Worm (Caenorhabditis elegans): Measurements from ENCODE around the gene C06B3.16.

DNA sequence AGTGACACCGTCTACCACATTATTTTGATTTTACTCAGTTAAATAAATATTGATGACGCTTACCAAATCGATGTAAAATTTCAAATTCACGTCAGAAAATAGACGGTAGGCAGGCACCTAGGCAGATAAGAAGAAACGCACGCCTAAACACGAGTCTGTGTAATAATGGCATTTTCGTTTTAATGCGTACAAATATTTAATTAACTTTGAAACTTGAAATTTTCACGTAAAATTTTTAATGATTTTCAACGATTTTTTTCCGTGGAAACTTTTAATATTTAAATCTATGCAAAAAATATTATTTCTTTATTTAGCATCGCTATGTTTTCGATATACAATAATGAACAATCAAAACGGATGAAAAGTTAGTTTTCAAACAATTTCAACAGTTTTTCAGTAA lies at the start of gene C06B3.16:
- no peak for TF ChIP-seq unc-62 (GFP tag; optimal IDR thresholded peaks at IDR 0.05)
- no peak for TF ChIP-seq mdl-1 (tag; optimal IDR thresholded peaks at IDR 0.05)
- no peak for TF ChIP-seq dpl-1 (GFP tag; optimal IDR thresholded peaks at IDR 0.05)
- no peak for TF ChIP-seq ztf-4 (tag; optimal IDR thresholded peaks at IDR 0.05)
- no peak for TF ChIP-seq pax-3 (tag; optimal IDR thresholded peaks at IDR 0.05)
- no peak for TF ChIP-seq lin-39 (tag; optimal IDR thresholded peaks at IDR 0.05)
- no peak for TF ChIP-seq ets-5 (GFP tag; IDR thresholded peaks at IDR 0.05)
- TF ChIP-seq lin-15B (tag; optimal IDR thresholded peaks at IDR 0.05) = no peak
- TF ChIP-seq nhr-77 (tag; optimal IDR thresholded peaks at IDR 0.05) = no peak
- no peak for TF ChIP-seq lsy-2 (tag; optimal IDR thresholded peaks at IDR 0.05)
- no peak for TF ChIP-seq efl-3 (GFP tag; optimal IDR thresholded peaks at IDR 0.05)
- no peak for TF ChIP-seq pqm-1 (tag; optimal IDR thresholded peaks at IDR 0.05)
- TF ChIP-seq skn-1 (tag; optimal IDR thresholded peaks at IDR 0.05) = no peak

All from whole organism, L1 larva.